Worm (Caenorhabditis elegans): ENCODE results near the gene srx-45.

- no peak for TF ChIP-seq nhr-42 (GFP tag; IDR thresholded peaks at IDR 0.05)
- no peak for TF ChIP-seq ztf-11 (tag; optimal IDR thresholded peaks at IDR 0.05)
- no peak for TF ChIP-seq snpc-4 (tag; optimal IDR thresholded peaks at IDR 0.05)
- TF ChIP-seq nhr-77 (tag; optimal IDR thresholded peaks at IDR 0.05), result no peak
- TF ChIP-seq pha-4 (GFP tag; IDR thresholded peaks at IDR 0.05), result no peak
- TF ChIP-seq pha-4 (tag; optimal IDR thresholded peaks at IDR 0.05), result no peak
- no peak for TF ChIP-seq T20F7.1 (GFP tag; optimal IDR thresholded peaks at IDR 0.05)
- no peak for TF ChIP-seq lin-29 (GFP tag; IDR thresholded peaks at IDR 0.05)
These were observed at the start of gene srx-45 for ce11 chrIII:9306596-9306995.

All from whole organism, L4 larva.